Worm (Caenorhabditis elegans) whole organism, L4/young adult: Measurements from ENCODE around the gene K07H8.12.

ENCODE experiments used
- W03F9.2 ChIP-seq: fragments of 150-350 bp; optimal IDR thresholded peaks from 2 replicates; lab custom pipeline; 2014; ENCODE audit warnings: missing biosample characterization, missing genetic modification characterization
- him-1 ChIP-seq: sonication (generic microtip); optimal IDR thresholded peaks from 2 replicates; lab custom pipeline; 2016; ENCODE audit warnings: missing genotype, missing genetic modification reagents, missing genetic modification characterization, missing compliant biosample characterization

DNA sequence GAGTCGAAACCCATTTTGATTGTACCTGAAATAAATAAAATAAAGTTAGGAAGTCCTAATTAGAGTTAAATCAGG lies 12.8 kb upstream of the K07H8.12 start, which contains the start of gene nucl-1:
- TF ChIP-seq W03F9.2 (tag; lab: Kevin White, UChicago) (no peak), him-1 (tag; lab: Kevin White, UChicago) (no peak)
